Worm (Caenorhabditis elegans) whole organism, midembryonic: ENCODE results near the gene exc-14.

Source experiments
- T22C8.4 ChIP-seq: fragments of 200-800 bp; sonication (Bioruptor generic); IDR thresholded peaks from 2 replicates; pipeline ENCODE4 v1.3.6; 2022; ENCODE audit warnings: missing genetic modification characterization, missing compliant biosample characterization
- cog-1 ChIP-seq: sonication (generic microtip); optimal IDR thresholded peaks from 2 replicates; lab custom pipeline; 2016; ENCODE audit warnings: missing genetic modification characterization, missing compliant biosample characterization
- flt-1 ChIP-seq: fragments of 200-800 bp; sonication (Bioruptor generic); IDR thresholded peaks from 2 replicates; pipeline ENCODE4 v1.3.6; 2022; ENCODE audit warnings: missing genetic modification characterization, missing compliant biosample characterization
- klf-2 ChIP-seq: fragments of 200-800 bp; sonication (Bioruptor generic); conservative IDR thresholded peaks from 2 replicates; pipeline ENCODE4 v1.3.6; 2022; ENCODE audit warnings: missing genetic modification reagents, missing genetic modification characterization, missing compliant biosample characterization
- med-1 ChIP-seq: sonication (generic microtip); optimal IDR thresholded peaks from 2 replicates; lab custom pipeline; 2017; ENCODE audit warnings: missing genetic modification characterization, mild to moderate bottlenecking, missing compliant biosample characterization, antibody characterized with exemption, missing genetic modification reagents; ENCODE audit not compliant: insufficient read depth
- ref-1 ChIP-seq: fragments of 200-800 bp; sonication (Bioruptor generic); conservative IDR thresholded peaks from 2 replicates; pipeline ENCODE4 v1.3.6; 2022; ENCODE audit warnings: missing genetic modification reagents, missing genetic modification characterization, missing compliant biosample characterization
- tab-1 ChIP-seq: fragments of 200-800 bp; sonication (Bioruptor generic); IDR thresholded peaks from 2 replicates; pipeline ENCODE4 v1.3.6; 2022; ENCODE audit warnings: missing genetic modification characterization, missing compliant biosample characterization
- ztf-23 ChIP-seq: fragments of 200-800 bp; sonication (Bioruptor generic); IDR thresholded peaks from 2 replicates; pipeline ENCODE4 v1.3.6; 2022; ENCODE audit warnings: missing genetic modification reagents, missing genetic modification characterization, missing compliant biosample characterization
- ztf-29 ChIP-seq: fragments of 200-800 bp; sonication (Bioruptor generic); IDR thresholded peaks from 2 replicates; pipeline ENCODE4 v1.3.6; 2022; ENCODE audit warnings: missing genetic modification reagents, missing genetic modification characterization, missing compliant biosample characterization

The exc-14 gene

ce11 chrV:5040925-5041324 is 5.1 kb downstream of the exc-14 start, which contains the start of gene K11D12.8:
TSS of gene K11D12.8 (minus strand) at chrV:5041001.
- TF ChIP-seq ztf-29 (GFP tag; lab: Robert Waterston, UW), result no peak
- no peak for TF ChIP-seq cog-1 (tag; lab: Kevin White, UChicago)
- no peak for TF ChIP-seq tab-1 (GFP tag; lab: Robert Waterston, UW)
- no peak for TF ChIP-seq ztf-23 (GFP tag; lab: Robert Waterston, UW)
- no peak for TF ChIP-seq ref-1 (GFP tag; lab: Robert Waterston, UW)
- TF ChIP-seq T22C8.4 (GFP tag; lab: Robert Waterston, UW), result no peak
- TF ChIP-seq med-1 (GFP tag; lab: Kevin White, UChicago), result no peak
- TF ChIP-seq klf-2 (GFP tag; lab: Robert Waterston, UW), result no peak
- no peak for TF ChIP-seq flt-1 (GFP tag; lab: Robert Waterston, UW)

ce11 chrV:5039559-5039958 is 6.4 kb downstream of the exc-14 start, which contains the start of gene K11D12.11:
TSS of gene K11D12.11 (minus strand) at chrV:5039600.
- TF ChIP-seq klf-2 (GFP tag; lab: Robert Waterston, UW) (no peak), T22C8.4 (GFP tag; lab: Robert Waterston, UW) (no peak), ztf-29 (GFP tag; lab: Robert Waterston, UW) (no peak)

ce11 chrV:5038449-5038848 is 7.6 kb downstream of the exc-14 start:
- TF ChIP-seq cog-1 (tag; lab: Kevin White, UChicago), result no peak
- no peak for TF ChIP-seq ztf-23 (GFP tag; lab: Robert Waterston, UW)

- TF ChIP-seq ztf-23 (GFP tag; lab: Robert Waterston, UW), result no peak
- TF ChIP-seq klf-2 (GFP tag; lab: Robert Waterston, UW), result no peak
- TF ChIP-seq ztf-29 (GFP tag; lab: Robert Waterston, UW), result no peak
- TF ChIP-seq flt-1 (GFP tag; lab: Robert Waterston, UW), result no peak
- no peak for TF ChIP-seq ref-1 (GFP tag; lab: Robert Waterston, UW)
Observed at ce11 chrV:5036364-5036763, 9.6 kb downstream of the exc-14 start, which contains the start of gene K11D12.7. TSS of gene K11D12.7 (minus strand) at chrV:5036464.

ce11 chrV:5035058-5035457 is 10.9 kb downstream of the exc-14 start, which contains the start of gene K11D12.6:
TSS of gene K11D12.6 (minus strand) at chrV:5035158.
- TF ChIP-seq klf-2 (GFP tag; lab: Robert Waterston, UW) (no peak), ztf-29 (GFP tag; lab: Robert Waterston, UW) (no peak), T22C8.4 (GFP tag; lab: Robert Waterston, UW) (no peak), flt-1 (GFP tag; lab: Robert Waterston, UW) (no peak), ref-1 (GFP tag; lab: Robert Waterston, UW) (no peak), med-1 (GFP tag; lab: Kevin White, UChicago) (no peak), tab-1 (GFP tag; lab: Robert Waterston, UW) (no peak), ztf-23 (GFP tag; lab: Robert Waterston, UW) (no peak), cog-1 (tag; lab: Kevin White, UChicago) (no peak)

ce11 chrV:5033099-5033498 is 12.9 kb downstream of the exc-14 start, which contains the start of gene K11D12.13:
TSS of gene K11D12.13 (plus strand) at chrV:5033399.
- TF ChIP-seq T22C8.4 (GFP tag; lab: Robert Waterston, UW) (no peak), med-1 (GFP tag; lab: Kevin White, UChicago) (no peak), ztf-29 (GFP tag; lab: Robert Waterston, UW) (no peak), flt-1 (GFP tag; lab: Robert Waterston, UW) (no peak), ztf-23 (GFP tag; lab: Robert Waterston, UW) (no peak), klf-2 (GFP tag; lab: Robert Waterston, UW) (no peak), tab-1 (GFP tag; lab: Robert Waterston, UW) (no peak), cog-1 (tag; lab: Kevin White, UChicago) (no peak), ref-1 (GFP tag; lab: Robert Waterston, UW) (no peak)

- TF ChIP-seq ref-1 (GFP tag; lab: Robert Waterston, UW), result no peak
- no peak for TF ChIP-seq tab-1 (GFP tag; lab: Robert Waterston, UW)
- no peak for TF ChIP-seq ztf-29 (GFP tag; lab: Robert Waterston, UW)
- no peak for TF ChIP-seq cog-1 (tag; lab: Kevin White, UChicago)
- TF ChIP-seq klf-2 (GFP tag; lab: Robert Waterston, UW), result no peak
- TF ChIP-seq T22C8.4 (GFP tag; lab: Robert Waterston, UW), result no peak
- TF ChIP-seq flt-1 (GFP tag; lab: Robert Waterston, UW), result no peak
- TF ChIP-seq med-1 (GFP tag; lab: Kevin White, UChicago), result no peak
- no peak for TF ChIP-seq ztf-23 (GFP tag; lab: Robert Waterston, UW)
Observed at ce11 chrV:5032176-5032575, 13.8 kb downstream of the exc-14 start.

ce11 chrV:5031764-5032163 is 14.2 kb downstream of the exc-14 start:
- TF ChIP-seq med-1 (GFP tag; lab: Kevin White, UChicago) (no peak), cog-1 (tag; lab: Kevin White, UChicago) (no peak), tab-1 (GFP tag; lab: Robert Waterston, UW) (no peak), klf-2 (GFP tag; lab: Robert Waterston, UW) (no peak), T22C8.4 (GFP tag; lab: Robert Waterston, UW) (no peak), ztf-29 (GFP tag; lab: Robert Waterston, UW) (no peak), flt-1 (GFP tag; lab: Robert Waterston, UW) (no peak), ref-1 (GFP tag; lab: Robert Waterston, UW) (no peak), ztf-23 (GFP tag; lab: Robert Waterston, UW) (no peak)

ce11 chrV:5030715-5031114 is 15.3 kb downstream of the exc-14 start, which contains the start of gene swt-7:
TSS of gene swt-7 (minus strand) at chrV:5030815.
- TF ChIP-seq klf-2 (GFP tag; lab: Robert Waterston, UW) (no peak), ref-1 (GFP tag; lab: Robert Waterston, UW) (no peak), med-1 (GFP tag; lab: Kevin White, UChicago) (no peak), T22C8.4 (GFP tag; lab: Robert Waterston, UW) (no peak), cog-1 (tag; lab: Kevin White, UChicago) (no peak), tab-1 (GFP tag; lab: Robert Waterston, UW) (no peak)
